Worm (Caenorhabditis elegans) whole organism, late embryonic: Measurements from ENCODE around the gene tbp-1.
A peak's percentile ranks its signal among the peaks of the same experiment; 100 is the strongest.

Experiments used
- C08G9.2 ChIP-seq: sonication (generic microtip); optimal IDR thresholded peaks from 2 replicates; lab custom pipeline; 2016; ENCODE audit warnings: mild to moderate bottlenecking, missing genetic modification characterization, moderate library complexity, missing compliant biosample characterization
- C38D4.7 ChIP-seq: fragments of 200-800 bp; sonication (Bioruptor generic); optimal IDR thresholded peaks from 2 replicates; lab custom pipeline; 2018; ENCODE audit warnings: mild to moderate bottlenecking, missing genetic modification characterization, moderate library complexity, missing compliant biosample characterization
- F13H6.1 ChIP-seq: sonication (generic microtip); optimal IDR thresholded peaks from 2 replicates; lab custom pipeline; 2016; ENCODE audit warnings: missing genetic modification characterization, missing compliant biosample characterization
- K09A11.1 ChIP-seq: sonication (generic microtip); optimal IDR thresholded peaks from 2 replicates; lab custom pipeline; 2017; ENCODE audit warnings: antibody characterized with exemption, mild to moderate bottlenecking, missing genetic modification characterization, missing compliant biosample characterization; ENCODE audit not compliant: insufficient read depth
- Y22D7AL.16 ChIP-seq: sonication (generic microtip); optimal IDR thresholded peaks from 2 replicates; lab custom pipeline; 2016; ENCODE audit warnings: missing genetic modification characterization, missing compliant biosample characterization
- ceh-14 ChIP-seq: sonication (generic microtip); optimal IDR thresholded peaks from 2 replicates; lab custom pipeline; 2016; ENCODE audit warnings: missing genotype, missing genetic modification characterization, missing compliant biosample characterization
- ceh-19 ChIP-seq: fragments of 200-800 bp; sonication (Bioruptor generic); optimal IDR thresholded peaks from 2 replicates; lab custom pipeline; 2018; ENCODE audit warnings: mild to moderate bottlenecking, missing genetic modification characterization, missing compliant biosample characterization
- ceh-22 ChIP-seq: sonication (generic microtip); optimal IDR thresholded peaks from 2 replicates; lab custom pipeline; 2017; ENCODE audit warnings: missing biosample characterization, missing genetic modification characterization
- ceh-24 ChIP-seq: sonication (generic microtip); optimal IDR thresholded peaks from 2 replicates; lab custom pipeline; 2016; ENCODE audit warnings: mild to moderate bottlenecking, missing genetic modification characterization, missing compliant biosample characterization
- ceh-31 ChIP-seq: sonication (generic microtip); optimal IDR thresholded peaks from 2 replicates; lab custom pipeline; 2016; ENCODE audit warnings: missing genetic modification characterization, missing compliant biosample characterization
- ceh-48 ChIP-seq: sonication (generic microtip); optimal IDR thresholded peaks from 2 replicates; lab custom pipeline; 2016; ENCODE audit warnings: missing genetic modification characterization, inconsistent platforms, missing compliant biosample characterization
- ceh-9 ChIP-seq: sonication (generic microtip); optimal IDR thresholded peaks from 2 replicates; lab custom pipeline; 2016; ENCODE audit warnings: mild to moderate bottlenecking, missing genetic modification characterization, inconsistent platforms, missing compliant biosample characterization
- che-1 ChIP-seq: sonication (generic microtip); optimal IDR thresholded peaks from 2 replicates; lab custom pipeline; 2016; ENCODE audit warnings: mild to moderate bottlenecking, missing genetic modification characterization, missing compliant biosample characterization
- dmd-4 ChIP-seq: sonication (generic microtip); optimal IDR thresholded peaks from 2 replicates; lab custom pipeline; 2016; ENCODE audit warnings: borderline replicate concordance, missing genetic modification characterization, missing compliant biosample characterization
- dve-1 ChIP-seq: sonication (generic microtip); optimal IDR thresholded peaks from 2 replicates; lab custom pipeline; 2017; ENCODE audit warnings: antibody characterized with exemption, mild to moderate bottlenecking, missing genetic modification characterization, missing compliant biosample characterization
- elt-2 ChIP-seq: sonication (generic microtip); optimal IDR thresholded peaks from 2 replicates; lab custom pipeline; 2016; ENCODE audit warnings: missing genetic modification reagents, missing genetic modification characterization, missing compliant biosample characterization
- hlh-30 ChIP-seq: sonication (generic microtip); optimal IDR thresholded peaks from 2 replicates; lab custom pipeline; 2017; ENCODE audit warnings: antibody characterized with exemption, missing genetic modification characterization, missing compliant biosample characterization; ENCODE audit not compliant: insufficient read depth
- mec-3 ChIP-seq: sonication (generic microtip); optimal IDR thresholded peaks from 2 replicates; lab custom pipeline; 2016; ENCODE audit warnings: borderline replicate concordance, missing genetic modification characterization, missing compliant biosample characterization
- nfya-1 ChIP-seq: sonication (generic microtip); optimal IDR thresholded peaks from 2 replicates; lab custom pipeline; 2017; ENCODE audit warnings: missing genetic modification characterization, mild to moderate bottlenecking, missing compliant biosample characterization, antibody characterized with exemption, moderate library complexity
- nhr-11 ChIP-seq: fragments of 150-350 bp; optimal IDR thresholded peaks from 2 replicates; lab custom pipeline; 2014; ENCODE audit warnings: missing biosample characterization, missing genetic modification characterization
- npax-4 ChIP-seq: sonication (generic microtip); optimal IDR thresholded peaks from 2 replicates; lab custom pipeline; 2016; ENCODE audit warnings: missing genetic modification characterization, missing compliant biosample characterization
- odd-2 ChIP-seq: sonication (generic microtip); optimal IDR thresholded peaks from 2 replicates; lab custom pipeline; 2017; ENCODE audit warnings: antibody characterized with exemption, mild to moderate bottlenecking, missing genetic modification characterization, missing compliant biosample characterization
- pax-1 ChIP-seq: fragments of 150-350 bp; optimal IDR thresholded peaks from 2 replicates; lab custom pipeline; 2014; ENCODE audit warnings: missing biosample characterization, missing genetic modification characterization
- pros-1 ChIP-seq: fragments of 150-350 bp; optimal IDR thresholded peaks from 2 replicates; lab custom pipeline; 2014; ENCODE audit warnings: missing biosample characterization, missing genetic modification reagents, missing genetic modification characterization
- ref-2 ChIP-seq: sonication (generic microtip); optimal IDR thresholded peaks from 2 replicates; lab custom pipeline; 2016; ENCODE audit warnings: missing genetic modification characterization, missing compliant biosample characterization
- rnt-1 ChIP-seq: sonication (generic microtip); optimal IDR thresholded peaks from 2 replicates; lab custom pipeline; 2016; ENCODE audit warnings: missing genetic modification characterization, missing compliant biosample characterization
- sox-2 ChIP-seq: fragments of 200-800 bp; sonication (Bioruptor generic); IDR thresholded peaks from 2 replicates; pipeline ENCODE4 v1.3.6; 2022; ENCODE audit warnings: missing genetic modification reagents, missing genetic modification characterization, missing compliant biosample characterization
- sox-4 ChIP-seq: sonication (generic microtip); optimal IDR thresholded peaks from 2 replicates; lab custom pipeline; 2017; ENCODE audit warnings: mild to moderate bottlenecking, missing genetic modification characterization, inconsistent platforms, missing compliant biosample characterization
- syd-9 ChIP-seq: sonication (generic microtip); optimal IDR thresholded peaks from 2 replicates; lab custom pipeline; 2016; ENCODE audit warnings: mild to moderate bottlenecking, missing genetic modification characterization, moderate library complexity, missing compliant biosample characterization
- tbx-2 ChIP-seq: sonication (generic microtip); optimal IDR thresholded peaks from 2 replicates; lab custom pipeline; 2016; ENCODE audit warnings: missing genetic modification characterization, missing compliant biosample characterization
- tbx-7 ChIP-seq: sonication (generic microtip); optimal IDR thresholded peaks from 2 replicates; lab custom pipeline; 2016; ENCODE audit warnings: missing genotype, missing genetic modification characterization, missing compliant biosample characterization
- unc-3 ChIP-seq, 2 experiments: fragments of 200-800 bp in 1 of 2; sonication (Bioruptor generic) in 1 of 2; sonication (generic microtip) in 1 of 2; conservative IDR thresholded peaks in 1 of 2; optimal IDR thresholded peaks in 1 of 2; 2 replicates each; pipeline versions ENCODE4 v1.3.6 to Lab custom; 2016 to 2022; ENCODE audit warnings: missing compliant biosample characterization in 2 of 2, missing genetic modification characterization in 2 of 2, missing genetic modification reagents in 1 of 2
- unc-42 ChIP-seq: sonication (generic microtip); optimal IDR thresholded peaks from 2 replicates; lab custom pipeline; 2016; ENCODE audit warnings: missing genotype, missing genetic modification characterization, missing compliant biosample characterization
- unc-86 ChIP-seq: sonication (generic microtip); optimal IDR thresholded peaks from 2 replicates; lab custom pipeline; 2016; ENCODE audit warnings: missing genetic modification characterization, missing compliant biosample characterization

tbp-1 gene

ce11 chrIII:7335220-7335619 lies 48.6 kb upstream of the tbp-1 start, which contains the start of gene F56C9.10 (continued):
- TF ChIP-seq C08G9.2 (tag; lab: Kevin White, UChicago) (no peak), pax-1 (tag; lab: Kevin White, UChicago) (no peak), dmd-4 (tag; lab: Kevin White, UChicago) (no peak), npax-4 (no peak), pros-1 (tag; lab: Kevin White, UChicago) (peak; percentile 54), ceh-14 (tag; lab: Kevin White, UChicago) (no peak), odd-2 (no peak), K09A11.1 (no peak), rnt-1 (tag; lab: Kevin White, UChicago) (peak; percentile 32), hlh-30 (tag; lab: Kevin White, UChicago) (peak; percentile 99), ceh-9 (tag; lab: Kevin White, UChicago) (no peak), C38D4.7 (GFP tag; lab: Kevin White, UChicago) (no peak), mec-3 (no peak), ceh-24 (tag; lab: Kevin White, UChicago) (no peak), elt-2 (tag; lab: Kevin White, UChicago) (no peak), tbx-7 (no peak), syd-9 (tag; lab: Kevin White, UChicago) (no peak), ceh-31 (tag; lab: Kevin White, UChicago) (peak; percentile 56), nhr-11 (tag; lab: Kevin White, UChicago) (no peak), tbx-2 (tag; lab: Kevin White, UChicago) (peak; percentile 57), Y22D7AL.16 (no peak)
- TF ChIP-seq, all 69 proteins: peak for 12

ce11 chrIII:7336214-7336613 lies 47.6 kb upstream of the tbp-1 start, which contains the start of gene gsp-2:
Gene gsp-2 (plus strand): TSS chrIII:7336587.
- TF ChIP-seq dve-1, result peak; percentile 16
- no peak for TF ChIP-seq sox-4 (tag; lab: Kevin White, UChicago)
- TF ChIP-seq tbx-2 (tag; lab: Kevin White, UChicago), result peak; percentile 20
- no peak for TF ChIP-seq unc-86 (tag; lab: Kevin White, UChicago)
- peak; percentile 0 for TF ChIP-seq che-1 (tag; lab: Kevin White, UChicago)
- TF ChIP-seq elt-2 (tag; lab: Kevin White, UChicago), result peak; percentile 24
- peak; percentile 23 for TF ChIP-seq unc-42 (tag; lab: Kevin White, UChicago)
- TF ChIP-seq nfya-1 (tag; lab: Kevin White, UChicago), result peak; percentile 74
- peak; percentile 29 for TF ChIP-seq ref-2 (tag; lab: Kevin White, UChicago)
- TF ChIP-seq sox-2 (GFP tag; lab: Robert Waterston, UW), result no peak
- TF ChIP-seq F13H6.1 (tag; lab: Kevin White, UChicago), result no peak
- no peak for TF ChIP-seq ceh-19 (GFP tag; lab: Kevin White, UChicago)
- peak; percentile 35 for TF ChIP-seq ceh-31 (tag; lab: Kevin White, UChicago)

ce11 chrIII:7338009-7338408 lies 45.8 kb upstream of the tbp-1 start:
- TF ChIP-seq ceh-31 (tag; lab: Kevin White, UChicago), result no peak
- TF ChIP-seq unc-3 (GFP tag; conservative IDR thresholded peaks at IDR 0.05; lab: Robert Waterston, UW), result no peak
- TF ChIP-seq unc-3 (tag; optimal IDR thresholded peaks at IDR 0.05; lab: Kevin White, UChicago), result no peak
- no peak for TF ChIP-seq ceh-48 (tag; lab: Kevin White, UChicago)
- TF ChIP-seq ceh-19 (GFP tag; lab: Kevin White, UChicago), result no peak
- no peak for TF ChIP-seq syd-9 (tag; lab: Kevin White, UChicago)
- TF ChIP-seq ceh-22 (tag; lab: Kevin White, UChicago), result no peak
- no peak for TF ChIP-seq mec-3
- no peak for TF ChIP-seq pros-1 (tag; lab: Kevin White, UChicago)
- TF ChIP-seq ceh-14 (tag; lab: Kevin White, UChicago), result no peak
- TF ChIP-seq nfya-1 (tag; lab: Kevin White, UChicago), result no peak
- TF ChIP-seq sox-2 (GFP tag; lab: Robert Waterston, UW), result no peak
- no peak for TF ChIP-seq che-1 (tag; lab: Kevin White, UChicago)
- no peak for TF ChIP-seq ceh-24 (tag; lab: Kevin White, UChicago)
